Worm (Caenorhabditis elegans): ENCODE results near the gene T06C12.14.

DNA sequence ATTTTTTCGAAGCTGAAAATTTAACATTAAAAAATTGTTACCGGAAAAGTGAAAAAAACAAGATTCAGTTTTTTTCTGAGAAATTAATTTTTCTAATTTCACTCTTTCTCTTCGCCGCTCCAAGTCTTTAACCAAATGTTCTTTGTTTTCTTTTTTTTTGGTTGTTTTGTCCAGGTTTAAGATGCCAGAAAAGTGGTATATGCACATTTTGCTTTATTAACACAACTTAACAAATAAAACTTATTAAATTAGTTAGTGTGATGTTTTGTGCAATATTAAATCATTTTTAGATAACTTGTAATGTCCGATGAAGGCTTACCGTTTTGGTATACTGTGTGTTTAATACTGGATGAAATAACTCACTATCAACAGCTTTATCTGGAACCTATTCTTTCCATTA, 43.3 kb downstream of the T06C12.14 start, which contains the start of gene srw-53:
- TF ChIP-seq athp-1 (tag; optimal IDR thresholded peaks at IDR 0.05) (no peak), akir-1 (GFP tag; optimal IDR thresholded peaks at IDR 0.05) (no peak), die-1 (tag; optimal IDR thresholded peaks at IDR 0.05) (no peak), sea-2 (GFP tag; IDR thresholded peaks at IDR 0.05) (no peak), hsf-1 (GFP tag; IDR thresholded peaks at IDR 0.05) (no peak), ama-1 (optimal IDR thresholded peaks at IDR 0.05) (no peak), ama-1 (GFP tag; optimal IDR thresholded peaks at IDR 0.05) (no peak), unc-62 (GFP tag; optimal IDR thresholded peaks at IDR 0.05) (no peak), efl-1 (GFP tag; optimal IDR thresholded peaks at IDR 0.05) (no peak), lin-35 (GFP tag; optimal IDR thresholded peaks at IDR 0.05) (no peak)
